Fruit fly (Drosophila melanogaster) whole organism, adult: ENCODE measurements around the gene ics.

Experiments
- CG11617 ChIP-seq: fragments of 200-800 bp; sonication (Bioruptor generic); optimal IDR thresholded peaks from 2 replicates; lab custom pipeline; 2017; ENCODE audit warnings: mild to moderate bottlenecking, missing biosample characterization, missing genetic modification reagents, missing genetic modification characterization
- CG12768 ChIP-seq: fragments of 200-800 bp; sonication (Bioruptor generic); optimal IDR thresholded peaks from 2 replicates; lab custom pipeline; 2017; ENCODE audit warnings: missing biosample characterization, missing genetic modification characterization, mild to moderate bottlenecking, moderate library complexity, missing genetic modification reagents
- CG1620 ChIP-seq: fragments of 200-800 bp; sonication (Bioruptor generic); optimal IDR thresholded peaks from 2 replicates; lab custom pipeline; 2016; ENCODE audit warnings: missing biosample characterization, missing genetic modification characterization
- CG33017 ChIP-seq: fragments of 200-800 bp; sonication (Bioruptor generic); optimal IDR thresholded peaks from 2 replicates; lab custom pipeline; 2018; ENCODE audit warnings: missing biosample characterization, mild to moderate bottlenecking, missing genetic modification characterization, moderate library complexity
- CG5204 ChIP-seq: fragments of 200-800 bp; sonication (Bioruptor generic); optimal IDR thresholded peaks from 2 replicates; lab custom pipeline; 2016; ENCODE audit warnings: missing biosample characterization, missing genetic modification characterization
- Clk ChIP-seq: fragments of 200-800 bp; sonication (Bioruptor generic); optimal IDR thresholded peaks from 2 replicates; lab custom pipeline; 2017; ENCODE audit warnings: missing biosample characterization, missing genetic modification characterization
- Crg-1 ChIP-seq: fragments of 200-800 bp; sonication (Bioruptor generic); optimal IDR thresholded peaks from 2 replicates; lab custom pipeline; 2016; ENCODE audit warnings: missing biosample characterization, missing genetic modification characterization
- Hr96 ChIP-seq: fragments of 200-800 bp; sonication (Bioruptor generic); optimal IDR thresholded peaks from 2 replicates; lab custom pipeline; 2016; ENCODE audit warnings: missing biosample characterization, missing genetic modification characterization
- Mnt ChIP-seq: fragments of 200-800 bp; sonication (Bioruptor generic); optimal IDR thresholded peaks from 2 replicates; lab custom pipeline; 2016; ENCODE audit warnings: missing biosample characterization, mild to moderate bottlenecking, missing genetic modification characterization
- bab1 ChIP-seq: fragments of 200-800 bp; sonication (Bioruptor generic); optimal IDR thresholded peaks from 3 replicates; lab custom pipeline; 2019; ENCODE audit warnings: missing biosample characterization, mild to moderate bottlenecking, missing genetic modification characterization, moderate library complexity
- cic ChIP-seq: fragments of 200-800 bp; sonication (Bioruptor generic); optimal IDR thresholded peaks from 2 replicates; lab custom pipeline; 2017; ENCODE audit warnings: missing biosample characterization, mild to moderate bottlenecking, missing genetic modification characterization, moderate library complexity
- cnc ChIP-seq, 2 experiments: fragments of >200 bp; optimal IDR thresholded peaks; 2 replicates each; lab custom pipeline; 2017
- kay ChIP-seq: fragments of 200-800 bp; sonication (Bioruptor generic); peaks from one replicate; lab custom pipeline; 2016; ENCODE audit warnings: missing biosample characterization, missing genetic modification characterization, borderline replicate concordance
- ovo ChIP-seq: fragments of 200-800 bp; sonication (Bioruptor generic); optimal IDR thresholded peaks from 2 replicates; lab custom pipeline; 2016; ENCODE audit warnings: missing biosample characterization, missing genetic modification characterization
- pad ChIP-seq: fragments of 200-800 bp; sonication (Bioruptor generic); optimal IDR thresholded peaks from 3 replicates; lab custom pipeline; 2017; ENCODE audit warnings: missing biosample characterization, missing genetic modification characterization, mild to moderate bottlenecking, moderate library complexity, missing genetic modification reagents
- tj ChIP-seq: fragments of 200-800 bp; sonication (Bioruptor generic); optimal IDR thresholded peaks from 3 replicates; lab custom pipeline; 2017; ENCODE audit warnings: missing biosample characterization, mild to moderate bottlenecking, missing genetic modification characterization, moderate library complexity
- toe ChIP-seq: fragments of 200-800 bp; sonication (Bioruptor generic); optimal IDR thresholded peaks from 2 replicates; lab custom pipeline; 2016; ENCODE audit warnings: missing biosample characterization, missing genetic modification characterization

Gene ics

DNA sequence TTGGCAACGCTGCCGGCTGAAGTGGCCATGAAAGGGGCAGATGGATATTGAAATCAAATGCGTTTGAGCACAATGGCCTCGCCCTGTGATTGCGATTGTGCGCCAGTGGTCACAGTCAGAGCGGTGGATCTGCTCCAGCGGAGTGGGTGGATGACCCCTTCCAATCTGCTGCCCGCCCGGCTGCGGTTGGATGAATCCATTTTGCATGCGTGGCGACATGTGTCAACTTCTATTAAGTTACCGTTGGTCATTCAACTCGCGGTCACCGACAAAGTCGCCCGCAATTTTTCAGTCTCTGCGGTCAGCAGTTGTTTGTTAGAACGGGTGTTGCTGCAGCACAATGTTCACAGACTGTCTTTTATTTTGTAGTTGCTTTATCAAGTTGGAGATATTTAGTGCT, 26.8 kb downstream of the ics start:
- no peak for TF ChIP-seq toe (GFP tag; lab: Kevin White, UChicago)
- TF ChIP-seq bab1 (GFP tag; lab: Kevin White, UChicago), result no peak
- no peak for TF ChIP-seq cnc (optimal IDR thresholded peaks at IDR 0.05; lab: Kevin White, UChicago)
- TF ChIP-seq CG33017, result no peak
- no peak for TF ChIP-seq cic (GFP tag; lab: Kevin White, UChicago)
- TF ChIP-seq tj, result no peak
- no peak for TF ChIP-seq CG11617

DNA sequence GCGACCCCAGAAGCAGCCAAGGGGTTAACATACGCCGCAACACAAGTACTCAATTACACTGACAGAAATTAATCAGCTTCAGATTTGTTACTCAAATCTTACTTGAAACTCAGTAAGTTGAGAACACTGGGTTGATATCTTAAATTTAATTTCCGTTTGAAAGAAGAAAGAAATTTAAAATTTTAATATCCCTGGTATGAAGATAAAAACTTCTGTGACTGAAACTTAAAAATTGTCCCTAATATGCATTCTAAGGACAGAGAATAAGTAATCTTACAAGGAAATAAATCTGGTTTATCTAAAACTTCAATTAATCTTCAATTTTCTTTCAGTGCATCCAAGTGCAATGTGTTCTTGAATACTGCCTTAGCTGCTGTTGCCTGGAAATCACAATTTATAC, 28.7 kb downstream of the ics start:
- TF ChIP-seq CG1620 (GFP tag; lab: Kevin White, UChicago), result no peak
- TF ChIP-seq cnc (optimal IDR thresholded peaks at IDR 0.05; lab: Kevin White, UChicago), result no peak
- TF ChIP-seq Hr96, result no peak
- no peak for TF ChIP-seq CG33017
- no peak for TF ChIP-seq Mnt (GFP tag; lab: Kevin White, UChicago)
- no peak for TF ChIP-seq cic (GFP tag; lab: Kevin White, UChicago)

- TF ChIP-seq CG1620 (GFP tag; lab: Kevin White, UChicago) (no peak), ovo (no peak), CG12768 (GFP tag; lab: Kevin White, UChicago) (no peak), CG33017 (no peak), Clk (GFP tag; lab: Kevin White, UChicago) (no peak), pad (no peak), toe (GFP tag; lab: Kevin White, UChicago) (no peak), bab1 (GFP tag; lab: Kevin White, UChicago) (no peak), Hr96 (no peak), Crg-1 (GFP tag; lab: Kevin White, UChicago) (no peak), Mnt (GFP tag; lab: Kevin White, UChicago) (no peak)
Observed at dm6 chr2L:13611860-13612259, 30.5 kb downstream of the ics start.

dm6 chr2L:13597136-13597615, 45.2 kb downstream of the ics start, which contains the start of gene CG9254:
TSS of gene CG9254 (minus strand) at chr2L:13597186.
- TF ChIP-seq CG11617 (no peak), Hr96 (no peak)

DNA sequence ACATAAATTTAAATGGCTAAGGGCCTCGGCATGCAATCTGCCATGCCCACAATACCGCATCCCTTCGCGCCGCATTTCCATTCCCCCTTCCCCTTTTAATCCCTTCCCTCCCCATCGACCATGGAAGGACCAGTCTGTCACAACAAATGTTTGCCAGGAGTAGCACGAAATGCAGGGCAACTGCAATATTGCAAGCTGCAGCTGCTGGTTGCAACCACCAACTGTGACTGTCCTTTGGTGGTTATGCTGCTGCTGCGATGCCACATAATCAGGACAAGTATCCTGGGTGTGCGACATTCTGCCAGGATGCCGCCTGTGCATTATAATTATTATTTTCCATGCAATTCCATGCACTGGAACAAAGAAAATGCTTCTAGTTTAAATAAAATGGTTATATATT, 51.0 kb downstream of the ics start:
- TF ChIP-seq CG12768 (GFP tag; lab: Kevin White, UChicago), result no peak
- TF ChIP-seq CG5204, result no peak
- no peak for TF ChIP-seq cic (GFP tag; lab: Kevin White, UChicago)
- TF ChIP-seq CG33017, result no peak
- no peak for TF ChIP-seq cnc (optimal IDR thresholded peaks at IDR 0.05; lab: Kevin White, UChicago)
- no peak for TF ChIP-seq kay
